Worm (Caenorhabditis elegans) whole organism, midembryonic: ENCODE data around the gene srsx-15.

Experiments
- T22C8.4 ChIP-seq: fragments of 200-800 bp; sonication (Bioruptor generic); IDR thresholded peaks from 2 replicates; pipeline ENCODE4 v1.3.6; 2022; ENCODE audit warnings: missing genetic modification characterization, missing compliant biosample characterization
- cog-1 ChIP-seq: sonication (generic microtip); optimal IDR thresholded peaks from 2 replicates; lab custom pipeline; 2016; ENCODE audit warnings: missing genetic modification characterization, missing compliant biosample characterization
- flt-1 ChIP-seq: fragments of 200-800 bp; sonication (Bioruptor generic); IDR thresholded peaks from 2 replicates; pipeline ENCODE4 v1.3.6; 2022; ENCODE audit warnings: missing genetic modification characterization, missing compliant biosample characterization
- klf-2 ChIP-seq: fragments of 200-800 bp; sonication (Bioruptor generic); conservative IDR thresholded peaks from 2 replicates; pipeline ENCODE4 v1.3.6; 2022; ENCODE audit warnings: missing genetic modification reagents, missing genetic modification characterization, missing compliant biosample characterization
- tab-1 ChIP-seq: fragments of 200-800 bp; sonication (Bioruptor generic); IDR thresholded peaks from 2 replicates; pipeline ENCODE4 v1.3.6; 2022; ENCODE audit warnings: missing genetic modification characterization, missing compliant biosample characterization
- ztf-23 ChIP-seq: fragments of 200-800 bp; sonication (Bioruptor generic); IDR thresholded peaks from 2 replicates; pipeline ENCODE4 v1.3.6; 2022; ENCODE audit warnings: missing genetic modification reagents, missing genetic modification characterization, missing compliant biosample characterization
- ztf-29 ChIP-seq: fragments of 200-800 bp; sonication (Bioruptor generic); IDR thresholded peaks from 2 replicates; pipeline ENCODE4 v1.3.6; 2022; ENCODE audit warnings: missing genetic modification reagents, missing genetic modification characterization, missing compliant biosample characterization

- TF ChIP-seq ztf-23 (GFP tag; lab: Robert Waterston, UW) (no peak), flt-1 (GFP tag; lab: Robert Waterston, UW) (no peak), cog-1 (no peak), ztf-29 (GFP tag; lab: Robert Waterston, UW) (no peak), tab-1 (GFP tag; lab: Robert Waterston, UW) (no peak), T22C8.4 (GFP tag; lab: Robert Waterston, UW) (no peak), klf-2 (no peak)
Observed at ce11 chrIV:5665353-5665918, 41.8 kb upstream of the srsx-15 start.
